Fruit fly (Drosophila melanogaster) whole organism, prepupa: ENCODE data around the gene tobi.

Experiments used
- Sox14 ChIP-seq: fragments of 200-800 bp; sonication (Bioruptor generic); optimal IDR thresholded peaks from 3 replicates; lab custom pipeline; 2016; ENCODE audit warnings: missing biosample characterization, missing genetic modification characterization
- dsx ChIP-seq: fragments of 200-800 bp; optimal IDR thresholded peaks from 3 replicates; lab custom pipeline; 2019; ENCODE audit warnings: missing biosample characterization, mild to moderate bottlenecking, missing genetic modification characterization, moderate library complexity; ENCODE audit not compliant: poor library complexity, severe bottlenecking

DNA sequence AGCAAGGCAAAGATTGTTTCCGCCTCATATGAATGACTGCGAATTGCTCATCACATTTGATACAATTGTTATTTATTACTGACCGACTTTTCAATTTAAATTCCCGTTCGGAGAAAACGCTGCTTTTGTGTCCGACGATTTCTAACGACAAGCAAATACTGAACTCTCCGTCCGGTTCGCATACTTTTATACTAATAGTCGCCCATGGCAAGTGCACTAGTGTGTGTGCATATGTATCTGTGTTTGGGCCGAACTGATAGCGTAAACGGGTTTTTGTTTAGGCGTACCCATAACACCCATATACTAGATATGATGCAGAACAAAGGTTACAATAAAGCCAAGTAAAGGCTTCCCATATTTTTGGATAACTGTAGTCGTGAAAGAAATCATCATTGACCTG lies 38.5 kb downstream of the tobi start, which contains the start of gene CG10550:
- no peak for TF ChIP-seq dsx
- no peak for TF ChIP-seq Sox14
